Worm (Caenorhabditis elegans): ENCODE data around the gene E02C12.9.

The E02C12.9 gene

DNA sequence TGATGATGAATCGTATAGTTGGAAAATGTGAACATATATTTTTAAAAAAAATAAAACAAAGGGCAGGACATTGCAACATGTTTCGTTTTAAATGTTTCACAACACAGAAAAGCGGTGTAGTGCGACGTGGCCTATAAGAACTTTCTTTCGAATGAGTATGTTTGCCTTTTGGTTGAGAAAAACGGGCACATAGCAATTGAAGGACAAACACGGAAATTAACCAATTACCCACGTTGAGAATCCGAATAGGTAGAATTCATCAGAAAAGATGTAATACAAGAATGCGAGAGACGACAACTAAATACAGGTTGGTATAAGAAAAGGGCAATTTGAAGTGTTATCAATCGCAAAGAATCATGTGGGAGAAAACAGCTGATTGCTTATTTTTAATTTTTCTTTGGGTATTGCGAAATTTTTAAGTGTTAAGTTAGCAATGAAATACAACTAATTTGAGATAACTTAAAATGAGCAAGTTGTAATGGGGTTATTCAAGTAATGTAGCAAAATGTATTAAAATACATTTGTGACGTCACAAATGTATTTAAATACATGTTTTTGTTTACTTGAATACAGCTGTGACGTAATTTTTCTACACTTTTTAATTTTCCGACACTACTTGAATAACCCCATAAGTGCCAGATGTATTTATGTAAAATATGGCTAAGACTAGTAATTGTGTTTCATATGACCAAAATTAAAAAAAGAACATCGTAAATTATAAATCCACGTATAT, 41.8 kb downstream of the E02C12.9 start, which contains the start of gene acl-14:
TSS of gene acl-14 (minus strand) at position 316 of the 733 bp plus-strand sequence.
- no peak for TF ChIP-seq daf-16 (GFP tag; optimal IDR thresholded peaks at IDR 0.05)
- TF ChIP-seq daf-16 (tag; optimal IDR thresholded peaks at IDR 0.05): peak; percentile 34
- TF ChIP-seq nhr-41 (GFP tag; IDR thresholded peaks at IDR 0.05): no peak
- TF ChIP-seq ceh-28 (tag; optimal IDR thresholded peaks at IDR 0.05): no peak
- no peak for TF ChIP-seq daf-12 (tag; optimal IDR thresholded peaks at IDR 0.05)
- TF ChIP-seq spr-3 (GFP tag; optimal IDR thresholded peaks at IDR 0.05): no peak
- no peak for TF ChIP-seq Y75B8A.6 (GFP tag; IDR thresholded peaks at IDR 0.05)
- TF ChIP-seq unc-62 (GFP tag; optimal IDR thresholded peaks at IDR 0.05 in 1 of 2): peak in 1 of 2 experiments; percentile 36
- TF ChIP-seq unc-62 (tag; optimal IDR thresholded peaks at IDR 0.05): no peak
- TF ChIP-seq dmd-8 (GFP tag; IDR thresholded peaks at IDR 0.05): no peak
- TF ChIP-seq mdl-1 (tag; optimal IDR thresholded peaks at IDR 0.05): peak in 1 of 2 experiments; percentile 10
- no peak for TF ChIP-seq R02D3.7 (tag; optimal IDR thresholded peaks at IDR 0.05)
- no peak for TF ChIP-seq F26F4.8 (GFP tag; conservative IDR thresholded peaks at IDR 0.05)
- no peak for TF ChIP-seq fos-1 (tag; optimal IDR thresholded peaks at IDR 0.05)
- no peak for TF ChIP-seq pqm-1 (tag; optimal IDR thresholded peaks at IDR 0.05)
- TF ChIP-seq aha-1 (tag): peak; percentile 82
- no peak for TF ChIP-seq ztf-11 (tag; optimal IDR thresholded peaks at IDR 0.05)
- no peak for TF ChIP-seq ama-1 (optimal IDR thresholded peaks at IDR 0.05)
- TF ChIP-seq snpc-1.2 (GFP tag; IDR thresholded peaks at IDR 0.05): no peak
- TF ChIP-seq hif-1 (tag; optimal IDR thresholded peaks at IDR 0.05): no peak
- no peak for TF ChIP-seq lsy-2 (tag; optimal IDR thresholded peaks at IDR 0.05)
- TF ChIP-seq dmd-6 (GFP tag; IDR thresholded peaks at IDR 0.05): peak; percentile 31; the same call in 1 of the 2 replicates
- TF ChIP-seq zfp-2 (tag; optimal IDR thresholded peaks at IDR 0.05): no peak
- no peak for TF ChIP-seq arid-1 (GFP tag; conservative IDR thresholded peaks at IDR 0.05)
- peak; percentile 64 for TF ChIP-seq nhr-28 (tag; optimal IDR thresholded peaks at IDR 0.05)
- TF ChIP-seq mep-1 (tag; optimal IDR thresholded peaks at IDR 0.05): peak; percentile 13
- peak; percentile 30 for TF ChIP-seq hlh-30 (tag; optimal IDR thresholded peaks at IDR 0.05; ENCODE audit: insufficient read depth)
- TF ChIP-seq ZK546.5 (tag; optimal IDR thresholded peaks at IDR 0.05): no peak
- no peak for TF ChIP-seq nhr-10 (tag; optimal IDR thresholded peaks at IDR 0.05)
- TF ChIP-seq hmg-1.1 (GFP tag; IDR thresholded peaks at IDR 0.05): no peak
- TF ChIP-seq mes-2 (tag; optimal IDR thresholded peaks at IDR 0.05; ENCODE audit: poor library complexity, severe bottlenecking): peak; percentile 28

DNA sequence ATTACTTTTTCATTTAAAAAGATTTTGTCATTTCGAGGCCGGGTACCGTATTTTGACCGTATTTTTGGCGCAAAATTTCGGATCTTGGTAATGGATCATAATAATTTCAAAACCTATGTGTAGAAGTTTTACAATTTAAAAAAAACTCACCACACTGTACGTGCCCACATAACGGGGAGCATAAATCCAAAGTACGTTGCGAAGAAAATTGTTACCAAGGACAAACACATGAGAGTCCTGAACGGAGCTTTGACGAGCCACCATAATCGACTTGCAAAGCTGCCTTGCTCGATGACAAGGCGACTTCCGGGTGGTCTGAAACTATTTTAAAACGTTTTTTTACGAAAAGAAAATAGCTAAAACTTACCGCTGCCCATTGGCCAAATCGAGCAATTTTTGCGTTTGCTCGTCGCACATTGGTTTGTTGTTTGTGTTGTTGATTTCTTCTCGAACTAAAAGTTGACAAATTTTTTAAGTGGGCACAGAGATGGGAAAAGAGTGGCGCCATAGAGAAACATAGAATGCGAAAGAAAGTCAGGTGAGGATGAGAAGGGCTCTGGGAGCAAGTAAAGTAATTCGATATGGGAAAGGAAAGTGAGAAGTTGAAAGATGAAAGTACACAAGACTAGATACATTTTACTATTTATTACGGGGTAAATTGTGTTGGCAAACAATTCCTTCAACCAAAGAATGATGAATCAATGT, 42.5 kb downstream of the E02C12.9 start:
- TF ChIP-seq Y105C5A.15 (GFP tag; IDR thresholded peaks at IDR 0.05) (no peak), jun-1 (tag; optimal IDR thresholded peaks at IDR 0.05) (no peak), F26F4.8 (GFP tag; conservative IDR thresholded peaks at IDR 0.05) (no peak), madf-5 (GFP tag; IDR thresholded peaks at IDR 0.05) (no peak), nhr-28 (tag; optimal IDR thresholded peaks at IDR 0.05) (peak; percentile 3), hlh-30 (tag; optimal IDR thresholded peaks at IDR 0.05; ENCODE audit: insufficient read depth) (no peak), unc-39 (tag; optimal IDR thresholded peaks at IDR 0.05) (no peak), nhr-10 (tag; optimal IDR thresholded peaks at IDR 0.05) (no peak), gei-8 (GFP tag; optimal IDR thresholded peaks at IDR 0.05) (no peak), zip-11 (GFP tag; IDR thresholded peaks at IDR 0.05) (no peak), ceh-28 (tag; optimal IDR thresholded peaks at IDR 0.05) (no peak), aly-2 (tag; optimal IDR thresholded peaks at IDR 0.05) (no peak), unc-130 (GFP tag; optimal IDR thresholded peaks at IDR 0.05) (no peak), dmd-9 (GFP tag; IDR thresholded peaks at IDR 0.05) (no peak), dmd-6 (GFP tag; IDR thresholded peaks at IDR 0.05) (peak; percentile 29), egl-27 (tag; optimal IDR thresholded peaks at IDR 0.05) (no peak), daf-19 (GFP tag; conservative IDR thresholded peaks at IDR 0.05) (no peak), unc-62 (GFP tag; optimal IDR thresholded peaks at IDR 0.05 in 1 of 2) (peak in 1 of 2 experiments; percentile 37), unc-62 (tag; optimal IDR thresholded peaks at IDR 0.05) (no peak), set-16 (GFP tag; IDR thresholded peaks at IDR 0.05) (no peak), T26A8.4 (GFP tag; IDR thresholded peaks at IDR 0.05) (no peak), skn-1 (tag; optimal IDR thresholded peaks at IDR 0.05) (no peak), nhr-11 (tag; optimal IDR thresholded peaks at IDR 0.05) (peak; percentile 20), ZK337.2 (GFP tag; IDR thresholded peaks at IDR 0.05) (no peak), lin-15B (tag; optimal IDR thresholded peaks at IDR 0.05) (no peak), zfp-3 (GFP tag; conservative IDR thresholded peaks at IDR 0.05) (no peak)

Data from whole organism, L4 larva.